Worm (Caenorhabditis elegans) whole organism, L4 larva: ENCODE results near the gene lit-1.

Source experiments
- hlh-11 ChIP-seq: fragments of 200-800 bp; sonication (Bioruptor generic); optimal IDR thresholded peaks from 2 replicates; lab custom pipeline; 2018; ENCODE audit warnings: mild to moderate bottlenecking, missing genetic modification characterization, missing compliant biosample characterization
- lin-15B ChIP-seq: fragments of 150-350 bp; sonication (generic microtip); optimal IDR thresholded peaks from 3 replicates; lab custom pipeline; 2014; ENCODE audit warnings: missing biosample characterization, missing genetic modification characterization
- lsy-2 ChIP-seq, 2 experiments: fragments of 150-350 bp in 1 of 2; sonication (generic microtip) in 1 of 2; optimal IDR thresholded peaks; 2 replicates each; lab custom pipeline; 2014 to 2017; ENCODE audit warnings: missing biosample characterization in 2 of 2, missing genetic modification characterization in 2 of 2
- nhr-28 ChIP-seq: fragments of 150-350 bp; optimal IDR thresholded peaks from 2 replicates; lab custom pipeline; 2014; ENCODE audit warnings: missing biosample characterization, missing genetic modification characterization

DNA sequence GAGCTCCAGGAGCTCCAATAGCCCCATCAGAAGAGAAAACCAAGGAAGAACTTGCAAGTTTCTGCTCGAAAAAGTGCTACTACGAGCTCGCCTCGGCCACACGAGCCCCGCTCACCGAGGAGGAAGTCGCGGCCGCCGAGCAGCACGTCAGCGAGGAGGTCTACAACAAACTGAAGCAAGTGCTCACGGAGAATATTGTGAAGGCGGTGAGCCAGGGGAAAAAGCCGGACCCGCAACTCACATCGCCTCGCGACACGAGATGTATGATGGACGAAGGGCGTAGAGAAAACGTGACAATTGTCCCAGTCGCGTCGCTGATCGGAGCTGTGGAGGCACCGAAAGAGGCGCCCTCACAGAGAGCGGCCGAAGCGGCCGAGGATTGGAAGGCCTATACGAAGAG is 49.1 kb upstream of the lit-1 start:
- TF ChIP-seq nhr-28 = no peak
- no peak for TF ChIP-seq lsy-2 (tag; optimal IDR thresholded peaks at IDR 0.05; lab: Kevin White, UChicago)
- no peak for TF ChIP-seq lin-15B
- no peak for TF ChIP-seq hlh-11 (tag; lab: Kevin White, UChicago)
